Fruit fly (Drosophila melanogaster): ENCODE data around the gene Shmt.

Shmt gene

DNA sequence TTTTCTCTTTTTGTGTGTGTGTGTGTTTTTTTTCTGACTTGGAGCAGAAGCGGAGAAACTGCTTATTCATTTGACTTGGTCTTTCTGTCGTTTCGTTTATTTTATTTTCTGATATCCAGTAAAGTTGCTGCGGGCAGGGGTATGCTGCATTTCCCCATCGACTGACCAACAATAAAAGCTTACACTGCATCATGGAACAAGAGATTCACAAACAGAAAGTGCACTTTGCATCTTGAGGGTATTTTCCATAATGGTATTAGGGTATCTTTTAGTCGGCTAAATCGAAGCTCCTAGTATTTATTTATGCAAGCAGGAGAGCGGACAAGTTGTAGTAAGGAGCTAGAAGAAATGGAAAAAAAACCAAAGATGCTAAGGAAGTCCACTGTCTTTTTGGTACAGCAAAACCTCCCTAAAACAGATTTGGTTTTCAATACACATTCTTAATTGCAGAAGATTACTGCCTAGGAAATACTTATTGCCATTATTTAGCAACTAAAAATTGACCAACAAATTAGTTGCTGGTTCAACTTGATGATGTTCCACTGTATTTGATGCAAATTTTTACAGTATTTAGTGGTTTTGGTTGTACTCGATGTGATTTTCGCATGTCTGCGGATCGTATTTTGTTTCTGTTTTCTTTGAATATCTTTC, 15.9 kb upstream of the Shmt start:
- peak; percentile 27 for TF ChIP-seq noc (tag; optimal IDR thresholded peaks at IDR 0.05)

DNA sequence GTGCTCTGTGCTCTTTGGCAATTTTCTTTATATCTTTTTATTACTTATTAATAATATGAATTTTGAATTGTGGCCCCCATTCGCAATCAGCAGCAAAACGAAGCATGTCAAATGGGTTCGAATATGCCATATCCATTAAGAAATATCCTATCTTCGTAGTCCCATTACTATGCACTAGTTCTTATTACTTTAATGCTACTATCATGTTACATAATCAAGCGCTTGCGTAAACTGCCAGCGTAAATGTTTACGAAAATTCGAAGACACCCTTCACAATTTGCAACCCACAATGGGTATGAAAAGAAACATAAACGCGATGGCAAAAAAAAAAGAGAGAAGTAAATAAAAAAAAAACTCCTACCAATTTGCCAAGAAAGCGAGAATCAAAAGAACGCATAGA, 10.1 kb upstream of the Shmt start:
- TF ChIP-seq noc (tag; optimal IDR thresholded peaks at IDR 0.05), result peak; percentile 7

DNA sequence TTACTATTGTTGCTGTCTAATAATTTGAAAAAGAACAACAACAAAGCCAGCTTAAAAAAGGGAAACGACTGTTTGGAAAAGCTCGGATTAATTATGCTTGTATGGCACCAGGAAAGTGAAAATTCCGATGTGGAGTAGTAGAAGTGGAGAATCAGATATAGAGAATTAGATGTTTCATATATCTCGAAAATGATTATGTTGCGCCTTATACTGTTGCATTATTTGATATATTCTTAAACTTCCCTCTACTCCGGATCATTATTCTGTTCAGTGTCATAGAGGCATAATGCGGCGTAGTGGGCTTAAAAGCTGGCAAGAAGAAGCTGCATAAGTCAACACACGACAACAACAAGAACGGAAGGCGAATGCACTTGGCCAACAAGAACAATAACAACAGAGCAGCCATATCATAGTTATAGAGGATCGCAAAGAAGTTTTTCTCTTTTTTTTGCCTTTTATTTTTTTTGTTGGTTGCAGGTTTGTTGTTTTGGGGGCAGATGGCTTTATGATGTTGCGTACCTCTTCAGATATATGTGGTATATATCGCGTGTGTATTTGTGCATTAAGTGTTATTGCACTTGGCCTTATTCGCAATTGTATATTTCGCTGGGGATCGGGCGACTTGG, 9.3 kb upstream of the Shmt start:
- no peak for TF ChIP-seq noc (tag; optimal IDR thresholded peaks at IDR 0.05)

DNA sequence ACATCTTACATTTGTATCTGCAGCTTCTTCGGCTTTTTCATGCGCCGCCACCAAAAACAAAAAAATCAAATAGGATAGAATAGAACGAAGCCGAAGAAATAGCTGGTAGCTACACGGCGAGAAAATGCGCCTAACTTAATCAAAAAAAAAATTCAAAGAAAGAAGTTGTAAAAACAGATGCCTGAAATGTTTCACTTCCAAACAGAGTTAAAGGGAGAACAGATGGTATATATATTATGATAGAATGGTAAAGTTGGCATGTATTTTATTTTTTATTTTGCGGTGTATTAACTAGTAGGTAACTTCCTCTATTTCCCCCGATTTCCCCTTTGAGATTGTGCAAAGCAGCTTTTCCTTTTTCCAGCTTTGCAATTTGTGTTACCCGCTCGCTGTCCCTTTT, 7.8 kb upstream of the Shmt start:
- no peak for TF ChIP-seq noc (tag; optimal IDR thresholded peaks at IDR 0.05)

DNA sequence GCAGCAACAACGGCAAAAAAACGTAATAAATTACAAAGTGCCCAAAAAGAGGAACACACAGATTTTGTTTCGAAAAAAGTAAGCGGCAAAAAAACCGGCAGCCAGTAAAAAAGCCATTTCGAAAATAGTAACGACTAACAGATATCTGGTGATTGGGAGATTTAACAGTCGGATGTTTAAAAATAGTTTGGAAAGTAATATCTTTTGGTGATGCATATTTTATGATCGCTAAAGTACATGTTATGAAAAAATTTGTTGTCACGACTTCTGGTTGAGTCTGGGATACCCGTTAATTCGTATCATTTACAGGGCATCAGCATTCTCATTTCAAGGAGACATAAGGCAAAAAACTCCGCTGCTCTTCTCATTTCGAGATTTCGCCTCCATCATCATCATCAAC, 6.5 kb upstream of the Shmt start:
- TF ChIP-seq noc (tag; optimal IDR thresholded peaks at IDR 0.05), result no peak

DNA sequence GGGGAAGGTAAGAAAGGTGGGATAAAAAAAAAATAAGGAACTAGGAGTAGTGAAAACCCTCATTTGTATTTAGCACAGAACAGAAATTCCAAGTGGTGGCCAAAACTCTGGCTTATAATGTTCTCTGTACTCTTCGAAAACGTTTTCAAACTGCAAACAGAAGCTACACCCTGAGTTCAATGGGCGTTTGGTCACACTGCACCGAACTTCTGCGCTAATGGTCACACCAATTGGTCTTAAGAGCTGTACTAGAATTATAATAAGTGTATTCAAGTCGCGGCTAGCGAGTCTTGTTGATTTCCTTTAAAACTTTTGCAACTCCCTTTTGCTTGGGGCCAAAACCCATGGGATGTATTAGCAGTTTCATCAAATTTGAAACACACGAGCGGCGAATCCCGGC, 5.5 kb upstream of the Shmt start:
- TF ChIP-seq noc (tag; optimal IDR thresholded peaks at IDR 0.05), result no peak

DNA sequence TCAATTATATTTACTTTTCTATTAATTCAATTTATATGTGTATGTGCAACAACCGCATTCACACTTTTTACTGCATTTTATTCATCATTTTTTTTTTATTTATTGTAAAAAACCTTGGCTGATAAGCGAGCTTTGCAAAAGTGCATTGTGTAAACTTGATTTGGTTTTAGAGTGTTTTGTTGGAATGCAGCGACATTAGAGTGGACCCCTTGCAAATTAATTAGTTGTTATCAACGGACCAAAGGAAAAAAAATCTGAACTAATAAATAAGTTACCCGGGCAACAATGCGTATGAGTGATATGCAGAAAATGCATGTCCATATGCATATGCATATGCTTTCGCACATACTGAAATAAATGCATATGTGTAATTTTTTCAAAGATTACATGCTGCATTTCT, 4.3 kb upstream of the Shmt start:
- no peak for TF ChIP-seq noc (tag; optimal IDR thresholded peaks at IDR 0.05)

DNA sequence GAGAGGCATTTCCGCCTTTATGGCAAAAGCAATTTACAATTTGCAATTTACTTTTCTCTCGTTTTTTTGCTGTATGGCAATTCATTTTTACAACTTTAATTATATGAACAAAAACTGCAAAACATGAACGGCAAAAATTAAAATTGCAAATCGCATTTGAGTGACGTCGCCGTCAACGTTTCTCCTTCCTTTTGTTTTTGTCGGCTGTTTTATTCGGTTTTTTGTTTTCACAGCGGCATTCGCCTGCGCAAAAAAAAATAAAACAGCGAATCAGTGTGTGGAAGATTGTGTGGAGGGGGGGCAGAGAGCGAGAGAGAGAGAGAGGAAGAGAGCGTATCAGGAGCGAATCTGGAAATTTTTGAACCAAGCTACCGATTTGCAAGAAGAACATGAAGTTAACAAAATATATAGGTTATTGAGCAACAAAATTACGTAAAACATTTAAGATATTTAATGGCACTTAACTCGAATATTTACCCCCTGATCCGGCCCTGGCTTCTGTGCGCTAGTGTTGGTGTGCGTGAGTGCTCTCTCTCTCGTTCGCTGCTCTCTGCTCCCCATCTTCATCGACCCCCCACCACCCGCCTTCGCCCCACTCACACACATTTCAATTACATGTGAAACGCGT, 2.0 kb upstream of the Shmt start:
- peak; percentile 97 for TF ChIP-seq noc (tag; optimal IDR thresholded peaks at IDR 0.05)

DNA sequence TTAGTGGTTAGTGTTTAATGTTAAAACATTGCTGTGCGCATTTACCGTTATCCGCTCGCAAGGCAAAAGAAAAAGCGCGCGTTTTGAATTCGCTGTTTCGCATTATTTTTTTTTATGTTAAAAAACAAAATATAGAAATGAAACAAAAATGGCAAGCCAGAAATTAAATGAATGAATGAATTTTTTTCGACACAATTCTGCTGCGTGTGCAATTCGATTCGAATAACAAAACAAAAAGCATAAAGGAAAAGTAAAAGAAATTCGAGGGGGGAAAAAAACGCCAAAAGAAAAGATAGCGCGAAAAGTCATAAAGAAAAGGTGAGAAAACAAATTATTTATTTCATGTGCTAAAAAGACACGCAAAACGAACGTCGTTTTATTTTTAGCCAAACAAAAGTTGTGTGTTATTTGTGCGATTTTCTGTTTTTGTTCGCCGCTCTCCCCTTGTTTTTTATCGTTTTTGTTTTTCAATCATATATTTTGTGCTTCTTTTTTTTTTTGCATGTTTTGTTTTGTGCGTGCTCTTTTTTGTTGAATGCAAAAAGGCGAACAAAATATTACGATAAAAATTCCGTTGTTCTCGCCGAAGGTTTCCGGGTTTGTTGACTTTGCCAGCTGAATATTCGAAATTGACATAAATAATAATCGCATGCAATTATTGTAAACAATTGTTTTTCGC, 852 bp upstream of the Shmt start:
- TF ChIP-seq noc (tag; optimal IDR thresholded peaks at IDR 0.05), result no peak

DNA sequence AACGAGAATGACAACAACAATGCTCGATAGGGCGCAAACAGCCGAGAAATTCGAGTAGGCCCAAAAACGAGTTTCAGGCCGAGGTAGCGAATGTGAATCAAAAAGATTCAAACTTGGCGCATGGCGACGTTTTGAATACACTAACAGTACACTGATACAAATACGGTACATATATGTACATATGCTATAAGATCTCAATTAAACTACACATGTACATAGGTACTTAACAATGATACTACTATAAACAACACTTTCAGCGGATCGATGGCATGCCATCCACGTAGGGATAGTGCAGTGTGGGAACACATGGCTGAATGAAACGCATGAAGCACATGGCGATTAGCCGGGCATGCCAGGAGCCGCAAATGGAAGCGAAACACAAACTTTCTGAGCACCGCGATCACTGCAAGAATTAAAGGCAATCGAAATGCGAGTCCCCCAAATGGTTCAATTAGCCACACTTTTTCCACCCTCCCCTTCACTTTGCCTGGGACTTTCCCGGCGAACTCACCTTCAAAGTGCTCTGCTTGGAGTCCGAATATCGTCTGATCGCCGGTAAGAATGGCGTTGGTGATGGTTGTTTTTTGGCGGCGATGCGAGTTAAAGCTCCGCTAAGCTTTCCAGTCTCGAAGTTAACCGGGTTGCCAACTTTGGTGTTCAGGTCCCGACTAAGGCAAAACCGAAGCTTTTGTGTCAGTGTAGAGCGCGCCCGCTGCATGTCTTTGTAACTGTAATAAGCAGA, 674 bp downstream of the Shmt start:
- TF ChIP-seq noc (tag; optimal IDR thresholded peaks at IDR 0.05), result peak; percentile 7

DNA sequence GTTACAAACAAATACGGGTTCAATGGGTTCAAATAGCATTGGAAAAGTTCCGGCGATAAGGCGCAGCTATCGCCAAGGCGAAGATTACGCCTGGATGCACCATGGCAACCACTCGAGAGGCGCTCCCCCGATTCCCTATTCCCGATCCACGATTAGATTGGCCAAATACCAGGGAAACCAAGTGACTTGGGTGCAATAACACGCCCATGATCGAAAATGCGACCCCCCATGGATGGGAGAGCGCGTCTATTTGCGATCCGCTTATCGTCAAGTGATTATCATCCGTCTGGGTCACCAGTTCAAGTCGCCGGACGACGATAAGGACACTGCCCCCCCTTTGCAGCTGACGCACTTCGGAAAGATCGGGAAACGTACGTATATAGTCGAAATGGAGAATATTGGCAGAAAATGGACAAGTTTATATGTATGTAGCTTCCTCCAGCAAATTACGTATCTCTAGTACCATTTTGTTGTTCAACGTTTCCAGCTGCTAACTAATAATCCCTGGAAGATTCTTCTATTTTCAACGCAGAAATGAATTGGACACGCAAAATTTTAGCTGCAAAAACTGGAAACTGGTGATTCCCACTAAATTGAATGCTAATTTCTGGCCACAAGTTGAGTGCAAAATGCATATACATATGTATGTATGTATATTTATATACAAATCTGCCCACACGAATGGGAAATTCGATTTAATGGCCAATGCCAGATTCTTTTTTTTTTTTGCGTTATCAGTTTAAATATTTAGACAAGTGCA, 1.4 kb downstream of the Shmt start:
- peak; percentile 41 for TF ChIP-seq noc (tag; optimal IDR thresholded peaks at IDR 0.05)

DNA sequence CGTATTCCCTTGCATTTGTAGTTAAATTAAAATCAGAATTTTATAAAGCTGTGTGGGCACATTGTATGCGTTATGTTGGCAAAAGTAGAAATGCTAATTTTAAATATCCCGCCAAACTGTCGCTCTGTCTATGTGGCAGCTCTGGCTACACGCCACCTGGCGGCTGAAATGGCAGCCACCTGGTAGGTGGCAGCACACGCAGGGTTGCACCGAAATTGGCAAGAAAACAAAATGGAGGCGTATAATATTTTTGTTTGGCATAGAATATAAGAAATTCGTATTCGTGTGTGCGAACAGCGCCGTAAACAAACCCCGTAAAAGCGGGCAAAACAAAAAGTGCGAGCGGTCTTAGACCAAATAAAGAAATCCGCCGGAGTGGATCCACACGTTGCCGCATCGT, 8.7 kb downstream of the Shmt start, which contains the start of gene CG12236:
Gene CG12236 (plus strand): TSS at position 220 of the 400 bp plus-strand sequence.
- TF ChIP-seq noc (tag; optimal IDR thresholded peaks at IDR 0.05), result peak; percentile 13

DNA sequence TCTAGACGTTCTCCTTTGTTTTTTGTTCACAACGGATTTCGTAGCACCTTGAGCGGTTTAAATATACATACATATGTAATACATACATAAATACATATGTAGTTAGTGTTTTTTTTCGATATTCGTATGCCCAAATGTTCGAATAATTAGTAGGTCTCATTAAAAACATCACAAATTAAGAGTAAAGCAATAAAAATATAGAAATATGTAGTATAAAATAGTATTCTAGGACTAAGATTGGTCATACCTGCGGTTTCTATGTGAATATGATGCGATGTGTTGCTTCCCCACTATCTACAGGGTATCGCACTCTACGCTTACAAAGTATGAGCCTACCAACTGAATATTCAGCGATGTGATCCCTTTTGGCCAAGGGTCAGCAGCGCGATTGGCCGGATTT, 11.2 kb downstream of the Shmt start, which contains the start of gene CG4020:
Gene CG4020 (plus strand): TSS at position 301 of the 400 bp plus-strand sequence.
- no peak for TF ChIP-seq noc (tag; optimal IDR thresholded peaks at IDR 0.05)

DNA sequence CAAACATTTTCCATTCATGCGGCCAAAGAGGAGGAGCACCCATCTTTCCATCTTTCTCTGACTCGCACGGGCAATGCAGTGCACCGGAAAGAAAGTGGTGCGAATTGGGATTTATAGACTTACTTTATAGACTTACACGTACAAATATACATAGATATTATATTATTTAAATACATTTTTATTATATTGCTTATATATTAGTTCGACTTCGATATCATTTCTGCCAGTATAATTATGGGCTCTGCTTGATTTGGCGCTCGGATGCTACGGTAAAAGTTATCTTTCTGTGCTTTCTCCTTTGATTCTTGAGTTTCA, 11.6 kb downstream of the Shmt start:
- no peak for TF ChIP-seq noc (tag; optimal IDR thresholded peaks at IDR 0.05)

DNA sequence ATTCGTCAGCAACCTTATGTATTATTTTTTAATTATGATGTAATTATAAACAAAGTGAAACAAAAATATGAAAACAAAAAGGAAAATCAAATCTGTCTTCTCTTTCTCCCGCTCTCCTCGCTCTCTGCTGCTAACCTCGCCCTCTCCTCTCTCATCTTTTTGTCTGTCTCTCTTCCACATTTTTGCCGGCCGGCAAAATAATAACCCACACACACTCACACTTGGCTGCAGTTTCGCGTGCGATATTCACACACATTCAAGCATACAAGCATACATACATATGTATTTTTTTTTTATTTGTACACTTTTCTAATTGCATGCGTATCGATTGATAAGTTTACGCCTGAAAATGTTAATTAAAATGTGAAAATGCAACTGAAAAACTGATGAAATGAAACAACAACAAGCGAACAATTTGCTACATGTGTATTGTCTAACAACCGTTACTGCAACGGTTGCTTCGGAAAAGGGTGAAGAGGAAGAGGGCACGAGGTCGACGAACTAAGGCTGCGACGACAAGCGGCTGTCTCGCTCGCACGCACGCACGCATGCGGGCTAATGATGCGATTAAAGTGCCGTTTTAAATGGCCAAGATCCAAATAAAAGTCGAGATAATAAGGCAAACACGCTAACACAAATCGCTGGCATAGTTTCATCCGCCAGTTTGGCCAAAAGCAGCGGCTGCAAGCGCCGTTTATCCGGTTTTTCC, 12.1 kb downstream of the Shmt start:
- no peak for TF ChIP-seq noc (tag; optimal IDR thresholded peaks at IDR 0.05)
